Fruit fly (Drosophila melanogaster) whole organism, wandering third instar larva: ENCODE measurements around the gene brat.

ENCODE experiments used
- CG32264 ChIP-seq: fragments of 200-800 bp; sonication (Bioruptor generic); optimal IDR thresholded peaks from 2 replicates; lab custom pipeline; 2016; ENCODE audit warnings: missing biosample characterization, missing genetic modification characterization
- Dfd ChIP-seq: fragments of >200 bp; optimal IDR thresholded peaks from 2 replicates; lab custom pipeline; 2017; ENCODE audit warnings: missing biosample characterization, missing genetic modification characterization
- Hr83 ChIP-seq: fragments of 200-300 bp; sonication (Bioruptor generic); optimal IDR thresholded peaks from 2 replicates; lab custom pipeline; 2016; ENCODE audit warnings: missing biosample characterization, mild to moderate bottlenecking, missing genetic modification characterization, moderate library complexity; ENCODE audit not compliant: poor library complexity, severe bottlenecking
- Mio ChIP-seq: sonication (Bioruptor generic); optimal IDR thresholded peaks from 2 replicates; lab custom pipeline; 2016; ENCODE audit warnings: missing biosample characterization, missing genetic modification characterization
- Rel ChIP-seq, 2 experiments: fragments of 200-800 bp; sonication (Bioruptor generic) in 1 of 2; optimal IDR thresholded peaks; 2 replicates in 1 of 2; 3 replicates in 1 of 2; lab custom pipeline; 2016 to 2019; ENCODE audit warnings: mild to moderate bottlenecking in 2 of 2, missing biosample characterization in 2 of 2, missing genetic modification characterization in 2 of 2, moderate library complexity in 1 of 2
- br ChIP-seq: fragments of 200-800 bp; sonication (Bioruptor generic); optimal IDR thresholded peaks from 2 replicates; lab custom pipeline; 2016; ENCODE audit warnings: missing biosample characterization, missing genetic modification characterization
- lola ChIP-seq: fragments of >200 bp; optimal IDR thresholded peaks from 2 replicates; lab custom pipeline; 2017; ENCODE audit warnings: missing biosample characterization, missing genetic modification characterization
- psq ChIP-seq: fragments of 200-800 bp; sonication (Bioruptor generic); optimal IDR thresholded peaks from 3 replicates; lab custom pipeline; 2017; ENCODE audit warnings: missing biosample characterization, mild to moderate bottlenecking, missing genetic modification characterization, moderate library complexity

DNA sequence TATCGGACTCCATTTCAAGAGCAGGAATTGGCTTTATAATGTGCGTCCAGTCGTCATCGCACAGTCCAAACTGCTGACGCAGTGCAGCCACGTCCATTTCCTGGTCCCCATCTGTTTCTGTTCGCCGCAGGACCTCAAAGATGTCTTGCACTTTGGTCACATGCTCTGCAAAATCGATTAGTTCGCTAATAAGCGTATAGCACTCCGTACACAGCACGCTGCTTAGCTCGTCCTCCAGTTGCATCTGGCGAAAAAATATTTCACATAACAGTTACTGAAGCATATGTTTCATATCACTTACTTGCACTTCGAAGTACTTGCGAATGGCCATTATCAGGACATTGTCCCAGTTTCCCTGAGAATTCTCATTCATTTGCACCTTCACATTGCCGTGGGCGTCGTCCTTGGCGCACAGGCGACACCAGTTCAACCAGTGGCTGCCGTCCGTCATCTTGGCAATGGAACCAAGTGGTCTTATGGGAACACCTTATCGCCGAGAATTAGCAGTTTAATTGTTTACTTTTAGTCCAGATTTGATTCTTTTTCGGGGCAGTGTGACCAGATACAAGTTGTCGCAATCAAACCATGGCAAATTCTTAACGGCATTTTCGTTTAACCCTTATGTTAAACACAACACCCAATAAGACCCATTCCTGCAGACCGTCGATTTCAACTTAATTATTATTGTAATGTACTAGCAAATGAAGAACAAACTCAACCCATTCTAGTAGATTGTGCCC, 47.7 kb downstream of the brat start, which contains the start of gene CG17568:
- TF ChIP-seq Mio (GFP tag; lab: Kevin White, UChicago), result no peak
- no peak for TF ChIP-seq CG32264 (GFP tag; lab: Kevin White, UChicago)
- TF ChIP-seq lola, result no peak
- TF ChIP-seq Hr83 (GFP tag; lab: Kevin White, UChicago), result no peak
- TF ChIP-seq br (GFP tag; lab: Kevin White, UChicago), result no peak
- no peak for TF ChIP-seq psq
- no peak for TF ChIP-seq Dfd (GFP tag; lab: Kevin White, UChicago)
- no peak for TF ChIP-seq Rel (GFP tag; optimal IDR thresholded peaks at IDR 0.05; lab: Kevin White, UChicago)
- no peak for TF ChIP-seq Rel (tag; optimal IDR thresholded peaks at IDR 0.05; lab: Kevin White, UChicago)
